Fruit fly (Drosophila melanogaster) whole organism, prepupa: ENCODE data around the gene frc.

Experiments used
- CG6854 ChIP-seq: fragments of 200-800 bp; sonication (Bioruptor generic); optimal IDR thresholded peaks from 2 replicates; lab custom pipeline; 2017; ENCODE audit warnings: missing biosample characterization, mild to moderate bottlenecking, missing genetic modification characterization
- Smox ChIP-seq: fragments of 200-800 bp; sonication (Bioruptor generic); optimal IDR thresholded peaks from 3 replicates; lab custom pipeline; 2016; ENCODE audit warnings: missing biosample characterization, missing genetic modification characterization
- Sox102F ChIP-seq: fragments of 200-800 bp; sonication (Bioruptor generic); optimal IDR thresholded peaks from 2 replicates; lab custom pipeline; 2016; ENCODE audit warnings: missing biosample characterization, mild to moderate bottlenecking, missing genetic modification characterization
- achi ChIP-seq: fragments of 200-800 bp; sonication (Bioruptor generic); optimal IDR thresholded peaks from 3 replicates; lab custom pipeline; 2016; ENCODE audit warnings: missing biosample characterization, missing genetic modification characterization
- dac ChIP-seq: fragments of 200-800 bp; sonication (Bioruptor generic); optimal IDR thresholded peaks from 2 replicates; lab custom pipeline; 2017; ENCODE audit warnings: missing biosample characterization, mild to moderate bottlenecking, missing genetic modification characterization

dm6 chr3L:17470110-17470509 is 37.1 kb upstream of the frc start, which contains the start of gene SecCl:
- no peak for TF ChIP-seq Smox (GFP tag; lab: Kevin White, UChicago)
- TF ChIP-seq Sox102F (GFP tag; lab: Kevin White, UChicago), result no peak
- no peak for TF ChIP-seq dac (GFP tag; lab: Kevin White, UChicago)
- TF ChIP-seq achi (GFP tag; lab: Kevin White, UChicago), result no peak
- no peak for TF ChIP-seq CG6854 (GFP tag; lab: Kevin White, UChicago)
